Fruit fly (Drosophila melanogaster): ENCODE results near the gene CG18476.

Gene CG18476

dm6 chr3R:11673955-11674663 lies 3.8 kb downstream of the CG18476 start, which contains the start of gene CG14715 (continued):
- no peak for TF ChIP-seq CG8359 (GFP tag; optimal IDR thresholded peaks at IDR 0.05; ENCODE audit: borderline replicate concordance)
- TF ChIP-seq Sry-δ (GFP tag; optimal IDR thresholded peaks at IDR 0.05), result peak; percentile 63
- TF ChIP-seq gce (GFP tag; IDR thresholded peaks at IDR 0.05), result no peak
- TF ChIP-seq CG4820 (GFP tag; optimal IDR thresholded peaks at IDR 0.05), result peak; percentile 19
- peak; percentile 45 for TF ChIP-seq CG13775 (GFP tag; optimal IDR thresholded peaks at IDR 0.05)
- no peak for TF ChIP-seq br (optimal IDR thresholded peaks at IDR 0.05)
- TF ChIP-seq zf30C (GFP tag; optimal IDR thresholded peaks at IDR 0.05), result no peak
- TF ChIP-seq CG30403 (GFP tag; optimal IDR thresholded peaks at IDR 0.05), result peak; percentile 72
- TF ChIP-seq aop (GFP tag; IDR thresholded peaks at IDR 0.05), result no peak
- TF ChIP-seq Hmx (GFP tag; optimal IDR thresholded peaks at IDR 0.05), result no peak
- TF ChIP-seq NK7.1 (GFP tag; optimal IDR thresholded peaks at IDR 0.05), result no peak
- TF ChIP-seq HLH4C (GFP tag; IDR thresholded peaks at IDR 0.05; ENCODE audit: partially characterized antibody), result no peak
- peak; percentile 55 for TF ChIP-seq Med (GFP tag)
- peak; percentile 40 for TF ChIP-seq Dip3 (GFP tag; optimal IDR thresholded peaks at IDR 0.05)
- TF ChIP-seq CG6272 (GFP tag; IDR thresholded peaks at IDR 0.05), result no peak
- TF ChIP-seq MESR4 (GFP tag; optimal IDR thresholded peaks at IDR 0.05), result peak; percentile 49
- TF ChIP-seq CG16863 (GFP tag; optimal IDR thresholded peaks at IDR 0.05), result peak; percentile 7
- peak; percentile 13; the same call in 1 of the 2 replicates for TF ChIP-seq CG14014 (GFP tag; IDR thresholded peaks at IDR 0.05)
- TF ChIP-seq maf-S (GFP tag; optimal IDR thresholded peaks at IDR 0.05), result no peak
- no peak for TF ChIP-seq Stat92E (GFP tag; optimal IDR thresholded peaks at IDR 0.05)
- peak; percentile 21 for TF ChIP-seq grau (tag; optimal IDR thresholded peaks at IDR 0.05)
- TF ChIP-seq BtbVII (GFP tag; optimal IDR thresholded peaks at IDR 0.05), result no peak
- TF ChIP-seq dpn (GFP tag; optimal IDR thresholded peaks at IDR 0.05), result peak; percentile 42 to 52
- TF ChIP-seq fu2 (GFP tag; optimal IDR thresholded peaks at IDR 0.05), result no peak
- peak; percentile 18 for TF ChIP-seq Camta (GFP tag; optimal IDR thresholded peaks at IDR 0.05)
- no peak for TF ChIP-seq D19A (tag; optimal IDR thresholded peaks at IDR 0.05)
- TF ChIP-seq abd-A (tag; optimal IDR thresholded peaks at IDR 0.05), result no peak
- TF ChIP-seq usp (GFP tag; optimal IDR thresholded peaks at IDR 0.05), result no peak
- no peak for TF ChIP-seq Hr78 (GFP tag; optimal IDR thresholded peaks at IDR 0.05)
- no peak for TF ChIP-seq hkb (optimal IDR thresholded peaks at IDR 0.05)
- peak; percentile 64 for TF ChIP-seq hkb (GFP tag; IDR thresholded peaks at IDR 0.05)
- peak; percentile 56 for TF ChIP-seq Hmr (GFP tag; optimal IDR thresholded peaks at IDR 0.05)
- TF ChIP-seq CG15601 (tag; optimal IDR thresholded peaks at IDR 0.05), result peak; percentile 57
- peak; percentile 37 for TF ChIP-seq Blimp-1 (GFP tag; optimal IDR thresholded peaks at IDR 0.05)
- peak; percentile 94 for TF ChIP-seq E2f2 (GFP tag; IDR thresholded peaks at IDR 0.05)
- TF ChIP-seq dati (GFP tag; IDR thresholded peaks at IDR 0.05), result no peak
- peak; percentile 59 for TF ChIP-seq Abd-B (GFP tag; optimal IDR thresholded peaks at IDR 0.05)
- no peak for TF ChIP-seq NC2α (GFP tag; optimal IDR thresholded peaks at IDR 0.05)
- peak; percentile 67 for TF ChIP-seq YL-1 (GFP tag; optimal IDR thresholded peaks at IDR 0.05)
- peak; percentile 13 for TF ChIP-seq CG3163 (GFP tag; optimal IDR thresholded peaks at IDR 0.05)
- TF ChIP-seq chm (GFP tag; IDR thresholded peaks at IDR 0.05), result no peak
- TF ChIP-seq wor (GFP tag; IDR thresholded peaks at IDR 0.05), result no peak
- no peak for TF ChIP-seq CG7372 (GFP tag; IDR thresholded peaks at IDR 0.05)
- peak; percentile 72 for TF ChIP-seq gem (tag; optimal IDR thresholded peaks at IDR 0.05)
- peak; percentile 41 for TF ChIP-seq CG15696 (tag; optimal IDR thresholded peaks at IDR 0.05)
- TF ChIP-seq sqz (GFP tag; optimal IDR thresholded peaks at IDR 0.05), result no peak
- no peak for TF ChIP-seq Tbp (GFP tag; optimal IDR thresholded peaks at IDR 0.05)
- TF ChIP-seq Taf1 (GFP tag; IDR thresholded peaks at IDR 0.05), result no peak
- TF ChIP-seq mam (GFP tag; optimal IDR thresholded peaks at IDR 0.05), result peak; percentile 44
- TF ChIP-seq B-H2 (GFP tag; optimal IDR thresholded peaks at IDR 0.05), result no peak
- TF ChIP-seq wdn (GFP tag; IDR thresholded peaks at IDR 0.05), result no peak
